Worm (Caenorhabditis elegans) whole organism, L1 larva: ENCODE measurements around the gene deb-1.

Source experiments
- C04F5.9 ChIP-seq: sonication (generic microtip); optimal IDR thresholded peaks from 2 replicates; lab custom pipeline; 2016; ENCODE audit warnings: missing genetic modification characterization, missing compliant biosample characterization
- F16B12.6 ChIP-seq: fragments of 150-350 bp; optimal IDR thresholded peaks from 2 replicates; lab custom pipeline; 2014; ENCODE audit warnings: missing biosample characterization, missing genetic modification characterization
- Y116A8C.19 ChIP-seq: sonication (generic microtip); optimal IDR thresholded peaks from 2 replicates; lab custom pipeline; 2016; ENCODE audit warnings: missing compliant biosample characterization, missing genetic modification characterization, borderline replicate concordance
- alr-1 ChIP-seq: fragments of 200-800 bp; sonication (Bioruptor generic); optimal IDR thresholded peaks from 2 replicates; lab custom pipeline; 2018; ENCODE audit warnings: borderline replicate concordance, mild to moderate bottlenecking, missing genetic modification characterization, missing compliant biosample characterization
- ceh-88 ChIP-seq: fragments of 200-800 bp; sonication (Bioruptor generic); IDR thresholded peaks from 2 replicates; pipeline ENCODE4 v1.3.6; 2022; ENCODE audit warnings: missing genetic modification characterization, missing compliant biosample characterization
- efl-3 ChIP-seq: fragments of 200-800 bp; sonication (Bioruptor generic); optimal IDR thresholded peaks from 2 replicates; lab custom pipeline; 2018; ENCODE audit warnings: mild to moderate bottlenecking, missing genetic modification characterization, missing compliant biosample characterization
- egl-13 ChIP-seq: sonication (generic microtip); optimal IDR thresholded peaks from 2 replicates; lab custom pipeline; 2016; ENCODE audit warnings: missing genotype, missing genetic modification reagents, missing genetic modification characterization, missing compliant biosample characterization
- egl-27 ChIP-seq, 2 experiments: fragments of 150-350 bp in 1 of 2; sonication (generic microtip); optimal IDR thresholded peaks; 3 replicates each; lab custom pipeline; 2017 to 2018; ENCODE audit warnings: missing biosample characterization in 2 of 2, missing genetic modification characterization in 2 of 2, missing genetic modification reagents in 2 of 2
- elt-3 ChIP-seq, 6 experiments: fragments of 150-350 bp in 1 of 6; sonication (generic microtip); optimal IDR thresholded peaks; 2 replicates each; lab custom pipeline; 2017 to 2018; ENCODE audit warnings: missing biosample characterization in 6 of 6, missing genetic modification characterization in 6 of 6, inconsistent platforms in 1 of 6
- ets-5 ChIP-seq: fragments of 200-800 bp; sonication (Bioruptor generic); IDR thresholded peaks from 2 replicates; pipeline ENCODE4 v1.3.6; 2022; ENCODE audit warnings: missing genetic modification characterization, missing compliant biosample characterization
- fkh-10 ChIP-seq: sonication (generic microtip); optimal IDR thresholded peaks from 2 replicates; lab custom pipeline; 2017; ENCODE audit warnings: missing biosample characterization, missing genetic modification reagents, missing genetic modification characterization
- fkh-4 ChIP-seq: sonication (generic microtip); optimal IDR thresholded peaks from 2 replicates; lab custom pipeline; 2016; ENCODE audit warnings: missing compliant biosample characterization, missing genetic modification characterization, borderline replicate concordance
- fos-1 ChIP-seq: fragments of 150-350 bp; optimal IDR thresholded peaks from 2 replicates; lab custom pipeline; 2014; ENCODE audit warnings: missing biosample characterization, missing genetic modification characterization
- grh-1 ChIP-seq: fragments of 200-800 bp; sonication (Bioruptor generic); IDR thresholded peaks from 2 replicates; pipeline ENCODE4 v1.3.6; 2022; ENCODE audit warnings: missing genetic modification reagents, missing genetic modification characterization, missing compliant biosample characterization
- isw-1 ChIP-seq: fragments of 200-800 bp; sonication (Bioruptor generic); IDR thresholded peaks from 2 replicates; pipeline ENCODE4 v1.3.6; 2022; ENCODE audit warnings: missing genetic modification characterization, missing compliant biosample characterization
- lin-14 ChIP-seq: fragments of 200-800 bp; sonication (Bioruptor generic); optimal IDR thresholded peaks from 2 replicates; lab custom pipeline; 2018; ENCODE audit warnings: mild to moderate bottlenecking, missing genetic modification characterization, moderate library complexity, missing compliant biosample characterization
- lin-15B ChIP-seq: fragments of 150-350 bp; sonication (generic microtip); optimal IDR thresholded peaks from 3 replicates; lab custom pipeline; 2014; ENCODE audit warnings: missing biosample characterization, missing genetic modification characterization
- lin-39 ChIP-seq: fragments of 150-350 bp; optimal IDR thresholded peaks from 2 replicates; lab custom pipeline; 2014; ENCODE audit warnings: missing biosample characterization, missing genetic modification reagents, missing genetic modification characterization
- lir-3 ChIP-seq: sonication (generic microtip); optimal IDR thresholded peaks from 2 replicates; lab custom pipeline; 2016; ENCODE audit warnings: mild to moderate bottlenecking, missing genetic modification characterization, moderate library complexity, missing compliant biosample characterization; ENCODE audit not compliant: poor library complexity
- mab-9 ChIP-seq: fragments of 200-800 bp; sonication (Bioruptor generic); IDR thresholded peaks from 2 replicates; pipeline ENCODE4 v1.3.6; 2022; ENCODE audit warnings: missing genetic modification reagents, missing genetic modification characterization, missing compliant biosample characterization
- nhr-11 ChIP-seq: fragments of 150-350 bp; optimal IDR thresholded peaks from 2 replicates; lab custom pipeline; 2014; ENCODE audit warnings: missing biosample characterization, missing genetic modification characterization
- nhr-19 ChIP-seq: fragments of 200-800 bp; sonication (Bioruptor generic); conservative IDR thresholded peaks from 2 replicates; pipeline ENCODE4 v1.3.6; 2022; ENCODE audit warnings: missing genetic modification characterization, missing compliant biosample characterization
- nhr-20 ChIP-seq: sonication (generic microtip); optimal IDR thresholded peaks from 2 replicates; lab custom pipeline; 2016; ENCODE audit warnings: mild to moderate bottlenecking, missing genetic modification characterization, missing compliant biosample characterization
- nhr-237 ChIP-seq: fragments of 150-350 bp; optimal IDR thresholded peaks from 2 replicates; lab custom pipeline; 2014; ENCODE audit warnings: missing biosample characterization, missing genetic modification characterization
- nhr-28 ChIP-seq: fragments of 150-350 bp; optimal IDR thresholded peaks from 2 replicates; lab custom pipeline; 2014; ENCODE audit warnings: missing biosample characterization, missing genetic modification characterization
- nhr-71 ChIP-seq: sonication (generic microtip); optimal IDR thresholded peaks from 2 replicates; lab custom pipeline; 2016; ENCODE audit warnings: mild to moderate bottlenecking, missing genetic modification characterization, moderate library complexity, missing compliant biosample characterization
- nhr-76 ChIP-seq: sonication (generic microtip); optimal IDR thresholded peaks from 2 replicates; lab custom pipeline; 2017; ENCODE audit warnings: missing biosample characterization, missing genetic modification characterization
- nhr-85 ChIP-seq: sonication (generic microtip); peaks from one replicate; lab custom pipeline; 2016; ENCODE audit warnings: missing genetic modification characterization, inconsistent platforms, missing compliant biosample characterization
- pag-3 ChIP-seq: sonication (generic microtip); optimal IDR thresholded peaks from 2 replicates; lab custom pipeline; 2017; ENCODE audit warnings: missing genetic modification characterization, mild to moderate bottlenecking, missing compliant biosample characterization, antibody characterized with exemption, borderline replicate concordance; ENCODE audit not compliant: insufficient read depth
- pax-3 ChIP-seq: fragments of 200-800 bp; sonication (Bioruptor generic); optimal IDR thresholded peaks from 2 replicates; lab custom pipeline; 2018; ENCODE audit warnings: mild to moderate bottlenecking, missing genetic modification characterization, moderate library complexity, missing compliant biosample characterization
- pqm-1 ChIP-seq: sonication (generic microtip); optimal IDR thresholded peaks from 3 replicates; lab custom pipeline; 2017; ENCODE audit warnings: missing biosample characterization, missing genetic modification characterization
- sup-37 ChIP-seq: fragments of 200-800 bp; sonication (Bioruptor generic); optimal IDR thresholded peaks from 2 replicates; lab custom pipeline; 2018; ENCODE audit warnings: mild to moderate bottlenecking, missing genetic modification characterization, missing compliant biosample characterization
- swsn-7 ChIP-seq: sonication (generic microtip); optimal IDR thresholded peaks from 2 replicates; lab custom pipeline; 2016; ENCODE audit warnings: missing genetic modification characterization, missing compliant biosample characterization
- tbx-2 ChIP-seq: sonication (generic microtip); optimal IDR thresholded peaks from 2 replicates; lab custom pipeline; 2016; ENCODE audit warnings: missing genetic modification characterization, missing compliant biosample characterization
- tlp-1 ChIP-seq: fragments of 150-350 bp; optimal IDR thresholded peaks from 2 replicates; lab custom pipeline; 2014; ENCODE audit warnings: missing biosample characterization, missing genetic modification characterization
- ztf-4 ChIP-seq: fragments of 150-350 bp; optimal IDR thresholded peaks from 2 replicates; lab custom pipeline; 2014; ENCODE audit warnings: missing biosample characterization, missing genetic modification characterization

deb-1 gene

DNA sequence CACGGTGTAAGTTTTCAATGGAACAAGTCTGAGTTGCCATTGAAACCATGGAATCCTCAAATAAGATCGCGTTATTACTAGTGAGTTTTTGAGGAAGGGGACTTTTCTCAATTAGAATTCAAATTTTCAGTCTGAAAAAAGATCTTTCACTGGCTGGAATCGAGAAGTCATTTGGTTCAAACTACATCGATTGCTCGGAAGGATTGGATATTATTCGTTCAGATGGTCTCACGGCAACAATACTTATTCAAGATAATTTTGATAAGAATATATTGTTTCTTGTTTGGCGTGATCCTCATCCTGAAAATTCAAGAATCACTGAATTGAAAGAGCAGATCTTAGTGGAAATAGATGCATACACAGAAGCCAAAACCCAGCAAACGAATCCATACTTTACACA, 26.6 kb downstream of the deb-1 start:
- TF ChIP-seq tbx-2 (tag; lab: Kevin White, UChicago) (no peak), pax-3 (tag; lab: Kevin White, UChicago) (no peak), pag-3 (tag; lab: Kevin White, UChicago) (no peak), ztf-4 (tag; lab: Kevin White, UChicago) (no peak), sup-37 (GFP tag; lab: Kevin White, UChicago) (no peak), nhr-237 (tag; lab: Kevin White, UChicago) (no peak), fkh-10 (GFP tag; lab: Kevin White, UChicago) (no peak), nhr-85 (tag; lab: Kevin White, UChicago) (no peak), egl-27 (tag; optimal IDR thresholded peaks at IDR 0.05; lab: Kevin White, UChicago) (no peak), lin-39 (tag; lab: Kevin White, UChicago) (no peak), ets-5 (GFP tag; lab: Robert Waterston, UW) (no peak), alr-1 (no peak), fos-1 (tag; lab: Kevin White, UChicago) (no peak), nhr-71 (tag; lab: Kevin White, UChicago) (no peak)

DNA sequence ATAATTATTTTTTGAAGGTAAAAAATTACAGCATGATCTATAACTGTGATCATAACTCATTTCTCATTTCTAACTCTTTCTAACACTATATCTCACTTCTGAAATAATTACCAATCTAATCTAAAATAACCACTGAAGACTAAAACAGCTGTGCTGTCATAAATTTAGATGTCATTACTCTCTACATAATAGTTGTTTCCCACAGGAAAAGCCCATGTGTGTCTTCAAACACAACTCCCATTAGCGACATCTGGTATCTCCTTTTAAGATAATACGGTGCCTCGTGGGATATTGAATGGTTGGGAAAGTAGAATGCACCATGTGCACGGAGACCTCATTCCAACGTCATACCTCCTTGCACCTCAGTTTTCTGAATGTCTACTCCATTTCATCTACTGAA, 29.0 kb downstream of the deb-1 start, which contains the start of gene Y43B11AL.1:
Gene Y43B11AL.1 (plus strand): TSS at position 301 of the 400 bp plus-strand sequence.
- TF ChIP-seq nhr-20 (tag; lab: Kevin White, UChicago) (no peak), swsn-7 (no peak), lin-14 (no peak), fkh-4 (no peak), isw-1 (GFP tag; lab: Robert Waterston, UW) (no peak), egl-13 (tag; lab: Kevin White, UChicago) (no peak), fos-1 (tag; lab: Kevin White, UChicago) (no peak), nhr-19 (GFP tag; lab: Robert Waterston, UW) (no peak), pqm-1 (tag; lab: Kevin White, UChicago) (no peak), ceh-88 (GFP tag; lab: Robert Waterston, UW) (no peak), elt-3 (tag; optimal IDR thresholded peaks at IDR 0.05; lab: Kevin White, UChicago) (no peak), lir-3 (tag; lab: Kevin White, UChicago) (no peak), efl-3 (GFP tag; lab: Kevin White, UChicago) (no peak)

DNA sequence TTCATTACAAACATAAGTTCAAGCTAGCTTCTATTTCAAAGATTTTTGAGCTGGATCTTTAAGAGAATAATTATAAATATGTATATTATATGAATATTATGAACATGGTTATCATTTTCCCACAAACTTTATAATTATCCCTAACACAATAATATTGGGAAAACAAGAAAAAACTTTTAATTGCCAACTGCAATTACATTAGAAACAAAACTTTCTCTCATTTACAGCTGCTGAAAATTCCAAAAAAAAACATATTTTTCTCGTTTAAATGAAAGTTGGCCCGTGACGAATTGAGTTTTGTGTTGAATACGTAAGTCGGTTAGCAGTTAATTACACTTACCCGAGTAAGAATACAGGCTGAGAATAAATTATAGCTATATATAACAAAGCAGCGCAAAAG, 31.4 kb downstream of the deb-1 start:
- TF ChIP-seq lin-15B (tag; lab: Kevin White, UChicago) (no peak), nhr-28 (no peak), pax-3 (tag; lab: Kevin White, UChicago) (no peak), nhr-11 (tag; lab: Kevin White, UChicago) (no peak), nhr-76 (tag; lab: Kevin White, UChicago) (no peak)

- no peak for TF ChIP-seq grh-1 (GFP tag; lab: Robert Waterston, UW)
- no peak for TF ChIP-seq lir-3 (tag; lab: Kevin White, UChicago)
- no peak for TF ChIP-seq fos-1 (tag; lab: Kevin White, UChicago)
- TF ChIP-seq nhr-11 (tag; lab: Kevin White, UChicago) = no peak
- no peak for TF ChIP-seq F16B12.6 (tag; lab: Kevin White, UChicago)
- no peak for TF ChIP-seq egl-13 (tag; lab: Kevin White, UChicago)
- no peak for TF ChIP-seq isw-1 (GFP tag; lab: Robert Waterston, UW)
- TF ChIP-seq ceh-88 (GFP tag; lab: Robert Waterston, UW) = no peak
- no peak for TF ChIP-seq efl-3 (GFP tag; lab: Kevin White, UChicago)
- TF ChIP-seq sup-37 (GFP tag; lab: Kevin White, UChicago) = no peak
- no peak for TF ChIP-seq fkh-4
- TF ChIP-seq tlp-1 (tag; lab: Kevin White, UChicago) = no peak
- TF ChIP-seq nhr-71 (tag; lab: Kevin White, UChicago) = no peak
- TF ChIP-seq egl-27 (tag; optimal IDR thresholded peaks at IDR 0.05; lab: Kevin White, UChicago) = no peak
- TF ChIP-seq C04F5.9 (tag; lab: Kevin White, UChicago) = no peak
- TF ChIP-seq nhr-19 (GFP tag; lab: Robert Waterston, UW) = no peak
- TF ChIP-seq ets-5 (GFP tag; lab: Robert Waterston, UW) = no peak
- TF ChIP-seq mab-9 (GFP tag; lab: Robert Waterston, UW) = no peak
- TF ChIP-seq Y116A8C.19 = no peak
- TF ChIP-seq, all 84 proteins: peak for 0
These were observed 36.4 kb downstream of the deb-1 start, which contains the start of gene srx-50 for ce11 chrIV:7057677-7058076. TSS of gene srx-50 (plus strand) at chrIV:7057977.
